Worm (Caenorhabditis elegans) whole organism, L3 larva: ENCODE data around the gene C18G1.8.

ENCODE experiments used
- aly-2 ChIP-seq: fragments of 150-350 bp; optimal IDR thresholded peaks from 2 replicates; lab custom pipeline; 2014; ENCODE audit warnings: missing biosample characterization, missing genetic modification characterization
- ceh-82 ChIP-seq: fragments of 150-350 bp; optimal IDR thresholded peaks from 2 replicates; lab custom pipeline; 2014; ENCODE audit warnings: missing biosample characterization, missing genetic modification characterization
- daf-12 ChIP-seq: fragments of 150-350 bp; optimal IDR thresholded peaks from 2 replicates; lab custom pipeline; 2014; ENCODE audit warnings: missing biosample characterization, missing genetic modification reagents, missing genetic modification characterization
- egl-27 ChIP-seq: sonication (generic microtip); optimal IDR thresholded peaks from 4 replicates; lab custom pipeline; 2017; ENCODE audit warnings: missing biosample characterization, missing genetic modification reagents, missing genetic modification characterization
- lsy-12 ChIP-seq: sonication (generic microtip); optimal IDR thresholded peaks from 2 replicates; lab custom pipeline; 2016; ENCODE audit warnings: mild to moderate bottlenecking, missing genetic modification characterization, missing compliant biosample characterization
- nfya-1 ChIP-seq: sonication (generic microtip); optimal IDR thresholded peaks from 2 replicates; lab custom pipeline; 2017; ENCODE audit warnings: missing genetic modification characterization, mild to moderate bottlenecking, missing compliant biosample characterization, antibody characterized with exemption, moderate library complexity; ENCODE audit not compliant: insufficient read depth
- nhr-77 ChIP-seq: fragments of 150-350 bp; optimal IDR thresholded peaks from 2 replicates; lab custom pipeline; 2014; ENCODE audit warnings: missing biosample characterization, missing genetic modification characterization
- pha-4 ChIP-seq: fragments of 150-350 bp; optimal IDR thresholded peaks from 2 replicates; lab custom pipeline; 2014; ENCODE audit warnings: missing biosample characterization, missing genetic modification reagents, missing genetic modification characterization
- pqm-1 ChIP-seq: fragments of 150-350 bp; optimal IDR thresholded peaks from 2 replicates; lab custom pipeline; 2017; ENCODE audit warnings: missing biosample characterization, missing genetic modification characterization, inconsistent platforms
- sea-2 ChIP-seq: fragments of 150-350 bp; sonication (generic microtip); optimal IDR thresholded peaks from 4 replicates; lab custom pipeline; 2014; ENCODE audit warnings: missing biosample characterization, missing genetic modification reagents, missing genetic modification characterization
- skn-1 ChIP-seq: fragments of 150-350 bp; optimal IDR thresholded peaks from 2 replicates; lab custom pipeline; 2014; ENCODE audit warnings: missing biosample characterization, missing genetic modification characterization
- ztf-11 ChIP-seq: fragments of 150-350 bp; optimal IDR thresholded peaks from 2 replicates; lab custom pipeline; 2014; ENCODE audit warnings: missing biosample characterization, missing genetic modification characterization
- ztf-4 ChIP-seq: fragments of 150-350 bp; optimal IDR thresholded peaks from 2 replicates; lab custom pipeline; 2014; ENCODE audit warnings: missing biosample characterization, missing genetic modification characterization

ce11 chrV:4758019-4758418 is 8.4 kb downstream of the C18G1.8 start:
- TF ChIP-seq egl-27 (tag; lab: Kevin White, UChicago) (no peak), ceh-82 (tag; lab: Kevin White, UChicago) (no peak), daf-12 (tag; lab: Kevin White, UChicago) (no peak), sea-2 (GFP tag; lab: Kevin White, UChicago) (no peak), aly-2 (no peak), pha-4 (tag; lab: Kevin White, UChicago) (no peak), pqm-1 (tag; lab: Kevin White, UChicago) (no peak), nhr-77 (tag; lab: Kevin White, UChicago) (no peak), lsy-12 (tag; lab: Kevin White, UChicago) (no peak), ztf-4 (tag; lab: Kevin White, UChicago) (no peak), nfya-1 (tag; lab: Kevin White, UChicago) (no peak), ztf-11 (tag; lab: Kevin White, UChicago) (no peak), skn-1 (tag; lab: Kevin White, UChicago) (no peak)
